Fruit fly (Drosophila melanogaster): ENCODE measurements around the gene OtopLa.
A peak's percentile ranks its signal among the peaks of the same experiment; 100 is the strongest.

OtopLa gene

DNA sequence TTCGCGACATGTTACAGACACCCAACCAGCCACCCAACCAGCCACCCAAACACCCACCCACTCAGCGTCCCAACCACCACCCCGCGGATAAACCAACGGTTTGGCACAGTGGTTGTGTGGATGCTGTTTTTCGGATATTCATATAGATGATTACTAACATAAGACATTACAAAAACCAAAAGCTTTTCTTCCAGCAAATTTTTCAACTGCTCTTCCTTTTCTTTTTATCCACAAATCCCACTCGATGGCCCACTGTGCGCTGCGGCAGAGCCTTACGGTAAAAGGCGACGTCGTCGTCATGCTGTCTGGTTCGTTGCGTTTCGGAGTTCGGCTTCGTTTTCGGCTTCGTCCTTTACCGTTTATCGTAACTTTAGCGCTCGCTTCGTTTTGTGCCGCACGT is 9.7 kb downstream of the OtopLa start (continued):
- no peak for TF ChIP-seq disco-r (GFP tag; optimal IDR thresholded peaks at IDR 0.05)
- peak; percentile 13 for TF ChIP-seq shn (GFP tag; optimal IDR thresholded peaks at IDR 0.05)
- TF ChIP-seq CG6689 (GFP tag; IDR thresholded peaks at IDR 0.05) = peak; percentile 52
- peak; percentile 9 for TF ChIP-seq D19A (tag; optimal IDR thresholded peaks at IDR 0.05)
- peak; percentile 47 for TF ChIP-seq maf-S (GFP tag; optimal IDR thresholded peaks at IDR 0.05)
- peak; percentile 48 for TF ChIP-seq her (GFP tag; optimal IDR thresholded peaks at IDR 0.05)
- peak; percentile 53; the same call in 1 of the 2 replicates for TF ChIP-seq Ada2b (GFP tag; IDR thresholded peaks at IDR 0.05)
- peak; percentile 27 for TF ChIP-seq CG4424 (GFP tag; optimal IDR thresholded peaks at IDR 0.05)
- no peak; the same call in 2 of the 3 replicates for TF ChIP-seq CG11093 (GFP tag; IDR thresholded peaks at IDR 0.05)
- no peak for TF ChIP-seq CG2875 (GFP tag; optimal IDR thresholded peaks at IDR 0.05)
- no peak for TF ChIP-seq h (optimal IDR thresholded peaks at IDR 0.05)
- TF ChIP-seq lmd (GFP tag; IDR thresholded peaks at IDR 0.05) = peak; percentile 67
- TF ChIP-seq CG1603 (tag; optimal IDR thresholded peaks at IDR 0.05) = peak; percentile 60
- peak; percentile 53 for TF ChIP-seq NfI (GFP tag; optimal IDR thresholded peaks at IDR 0.05)
- TF ChIP-seq CG1602 (GFP tag; optimal IDR thresholded peaks at IDR 0.05) = peak; percentile 30
- peak; percentile 51 for TF ChIP-seq CG16863 (GFP tag; optimal IDR thresholded peaks at IDR 0.05)
- TF ChIP-seq CG9437 (GFP tag; optimal IDR thresholded peaks at IDR 0.05) = no peak
- peak; percentile 69 for TF ChIP-seq Mrtf (GFP tag; IDR thresholded peaks at IDR 0.05)
- 0 out of 2 replicates have a peak, but pooled peaks have one; percentile 27 for TF ChIP-seq klu (GFP tag; IDR thresholded peaks at IDR 0.05)
- no peak for TF ChIP-seq GATAe (GFP tag; conservative IDR thresholded peaks at IDR 0.05)
- peak; percentile 68 for TF ChIP-seq CG2120 (GFP tag; optimal IDR thresholded peaks at IDR 0.05)
- TF ChIP-seq CG14441 (GFP tag; IDR thresholded peaks at IDR 0.05) = peak; percentile 68
- TF ChIP-seq ERR (GFP tag; optimal IDR thresholded peaks at IDR 0.05) = peak; percentile 47
- no peak for TF ChIP-seq CG11398 (GFP tag; optimal IDR thresholded peaks at IDR 0.05)
- TF ChIP-seq CG31365 (tag; optimal IDR thresholded peaks at IDR 0.05) = peak; percentile 8
- TF ChIP-seq CG2199 (GFP tag; IDR thresholded peaks at IDR 0.05) = 0 out of 3 replicates have a peak, but pooled peaks have one; percentile 24
- TF ChIP-seq abd-A (tag; optimal IDR thresholded peaks at IDR 0.05) = peak; percentile 49
- TF ChIP-seq ems (GFP tag; optimal IDR thresholded peaks at IDR 0.05) = peak; percentile 52
- TF ChIP-seq jing (GFP tag; optimal IDR thresholded peaks at IDR 0.05) = peak; percentile 24
- TF ChIP-seq Chrac-16 (GFP tag; optimal IDR thresholded peaks at IDR 0.05) = no peak
- peak; percentile 84; the same call in 2 of the 3 replicates for TF ChIP-seq ci (GFP tag; IDR thresholded peaks at IDR 0.05)
- peak; percentile 4 for TF ChIP-seq btn (GFP tag; optimal IDR thresholded peaks at IDR 0.05)
- TF ChIP-seq cwo (GFP tag; optimal IDR thresholded peaks at IDR 0.05) = peak; percentile 34
- peak; percentile 14 for TF ChIP-seq CrebB (tag; optimal IDR thresholded peaks at IDR 0.05)
- TF ChIP-seq repo (GFP tag; optimal IDR thresholded peaks at IDR 0.05) = peak; percentile 50
- TF ChIP-seq BtbVII (GFP tag; optimal IDR thresholded peaks at IDR 0.05) = peak; percentile 62
- TF ChIP-seq insv (GFP tag; optimal IDR thresholded peaks at IDR 0.05) = no peak
- peak; percentile 29 for TF ChIP-seq eyg (GFP tag; optimal IDR thresholded peaks at IDR 0.05)
- no peak for TF ChIP-seq hb (GFP tag; IDR thresholded peaks at IDR 0.05; ENCODE audit: partially characterized antibody)
- peak; percentile 58 for TF ChIP-seq Hmr (GFP tag; optimal IDR thresholded peaks at IDR 0.05)
- peak; percentile 83 for TF ChIP-seq Fer1 (GFP tag; optimal IDR thresholded peaks at IDR 0.05)
- no peak for TF ChIP-seq aop (GFP tag; IDR thresholded peaks at IDR 0.05)
- peak; percentile 50 for TF ChIP-seq mam (GFP tag; optimal IDR thresholded peaks at IDR 0.05)
- TF ChIP-seq CG2129 (GFP tag; IDR thresholded peaks at IDR 0.05; ENCODE audit: partially characterized antibody) = no peak
- TF ChIP-seq sens (GFP tag) = peak; percentile 47
- no peak for TF ChIP-seq CG14710 (tag; optimal IDR thresholded peaks at IDR 0.05)
- peak; percentile 36 for TF ChIP-seq HmgZ (tag; optimal IDR thresholded peaks at IDR 0.05)
- TF ChIP-seq lov (optimal IDR thresholded peaks at IDR 0.05) = no peak
- TF ChIP-seq lov (GFP tag; IDR thresholded peaks at IDR 0.05) = 0 out of 3 replicates have a peak, but pooled peaks have one; percentile 28
- TF ChIP-seq CG10147 (GFP tag; optimal IDR thresholded peaks at IDR 0.05) = peak; percentile 28
- TF ChIP-seq Oli (tag; optimal IDR thresholded peaks at IDR 0.05) = peak; percentile 52
- TF ChIP-seq CG10959 (GFP tag; IDR thresholded peaks at IDR 0.05) = peak; percentile 45; the same call in 1 of the 2 replicates
